Fruit fly (Drosophila melanogaster) whole organism, embryonic: ENCODE results near the gene CG10214.
A peak's percentile ranks its signal among the peaks of the same experiment; 100 is the strongest.

Experiments
- Bdp1 ChIP-seq: fragments of 200-800 bp; sonication (Bioruptor generic); optimal IDR thresholded peaks from 3 replicates; lab custom pipeline; 2016; ENCODE audit warnings: missing biosample characterization, missing genetic modification characterization
- CG11093 ChIP-seq: fragments of 200-800 bp; sonication (Bioruptor generic); IDR thresholded peaks from 3 replicates; pipeline ENCODE4 v1.3.6; 2022; ENCODE audit warnings: missing biosample characterization, missing genetic modification characterization
- CG11723 ChIP-seq: fragments of 200-800 bp; sonication (Bioruptor generic); optimal IDR thresholded peaks from 2 replicates; lab custom pipeline; 2017; ENCODE audit warnings: missing biosample characterization, mild to moderate bottlenecking, missing genetic modification characterization
- CG12155 ChIP-seq: fragments of 200-800 bp; sonication (Bioruptor generic); optimal IDR thresholded peaks from 3 replicates; lab custom pipeline; 2016; ENCODE audit warnings: missing biosample characterization, missing genetic modification characterization
- CG12299 ChIP-seq: fragments of 200-800 bp; sonication (Bioruptor generic); optimal IDR thresholded peaks from 2 replicates; lab custom pipeline; 2018; ENCODE audit warnings: missing biosample characterization, mild to moderate bottlenecking, missing genetic modification characterization
- CG14441 ChIP-seq: fragments of 200-800 bp; sonication (Bioruptor generic); IDR thresholded peaks from 2 replicates; pipeline ENCODE4 v1.3.6; 2022; ENCODE audit warnings: missing biosample characterization, missing genetic modification characterization
- CG14965 ChIP-seq: fragments of 200-800 bp; sonication (Bioruptor generic); optimal IDR thresholded peaks from 2 replicates; lab custom pipeline; 2016; ENCODE audit warnings: missing biosample characterization, missing genetic modification characterization, borderline replicate concordance
- CG16863 ChIP-seq: fragments of 200-800 bp; sonication (Bioruptor generic); optimal IDR thresholded peaks from 3 replicates; lab custom pipeline; 2016; ENCODE audit warnings: missing biosample characterization, missing genetic modification characterization
- CG17328 ChIP-seq: fragments of 200-800 bp; sonication (Bioruptor generic); IDR thresholded peaks from 2 replicates; pipeline ENCODE4 v1.3.6; 2022; ENCODE audit warnings: missing biosample characterization, missing genetic modification characterization
- CG17568 ChIP-seq: fragments of 200-800 bp; sonication (Bioruptor generic); optimal IDR thresholded peaks from 2 replicates; lab custom pipeline; 2018; ENCODE audit warnings: missing biosample characterization, mild to moderate bottlenecking, missing genetic modification characterization, moderate library complexity
- CG2889 ChIP-seq: fragments of 200-800 bp; sonication (Bioruptor generic); IDR thresholded peaks from 3 replicates; pipeline ENCODE4 v1.3.6; 2022; ENCODE audit warnings: missing biosample characterization, missing genetic modification characterization
- CG30020 ChIP-seq: fragments of 200-800 bp; optimal IDR thresholded peaks from 2 replicates; lab custom pipeline; 2019; ENCODE audit warnings: missing biosample characterization, mild to moderate bottlenecking, missing genetic modification characterization, moderate library complexity
- CG3407 ChIP-seq: fragments of 200-800 bp; sonication (Bioruptor generic); optimal IDR thresholded peaks from 2 replicates; lab custom pipeline; 2018; ENCODE audit warnings: missing biosample characterization, mild to moderate bottlenecking, missing genetic modification characterization
- CG43689 ChIP-seq: fragments of 200-800 bp; sonication (Bioruptor generic); IDR thresholded peaks from 2 replicates; pipeline ENCODE4 v1.3.6; 2022; ENCODE audit warnings: missing biosample characterization, missing genetic modification characterization
- CG4404 ChIP-seq: fragments of 200-800 bp; sonication (Bioruptor generic); IDR thresholded peaks from 2 replicates; pipeline ENCODE4 v1.3.6; 2022; ENCODE audit warnings: missing biosample characterization, missing genetic modification characterization
- CG4617 ChIP-seq: fragments of 200-800 bp; sonication (Bioruptor generic); optimal IDR thresholded peaks from 3 replicates; lab custom pipeline; 2016; ENCODE audit warnings: missing biosample characterization, missing genetic modification characterization, borderline replicate concordance
- CG4854 ChIP-seq: fragments of 200-800 bp; sonication (Bioruptor generic); optimal IDR thresholded peaks from 2 replicates; lab custom pipeline; 2016; ENCODE audit warnings: missing biosample characterization, missing genetic modification characterization, inconsistent platforms
- CG5245 ChIP-seq: fragments of 200-800 bp; sonication (Bioruptor generic); optimal IDR thresholded peaks from 3 replicates; lab custom pipeline; 2016; ENCODE audit warnings: missing biosample characterization, missing genetic modification characterization
- CG6791 ChIP-seq: fragments of 200-800 bp; sonication (Bioruptor generic); IDR thresholded peaks from 3 replicates; pipeline ENCODE4 v1.3.6; 2022; ENCODE audit warnings: missing biosample characterization, missing genetic modification characterization; ENCODE audit not compliant: partially characterized antibody
- CG7786 ChIP-seq: fragments of 200-800 bp; sonication (Bioruptor generic); optimal IDR thresholded peaks from 2 replicates; lab custom pipeline; 2016; ENCODE audit warnings: missing biosample characterization, missing genetic modification characterization
- D19B ChIP-seq: fragments of 200-800 bp; sonication (Bioruptor generic); optimal IDR thresholded peaks from 2 replicates; lab custom pipeline; 2017; ENCODE audit warnings: missing biosample characterization, mild to moderate bottlenecking, missing genetic modification characterization
- Dfd ChIP-seq, 2 experiments: fragments of >200 bp; optimal IDR thresholded peaks; 2 replicates each; lab custom pipeline; 2017; ENCODE audit warnings: missing biosample characterization in 2 of 2, missing genetic modification characterization in 2 of 2
- Dll ChIP-seq: fragments of 200-800 bp; sonication (Bioruptor generic); IDR thresholded peaks from 4 replicates; pipeline ENCODE4 v1.3.6; 2022; ENCODE audit warnings: missing biosample characterization, missing genetic modification characterization; ENCODE audit not compliant: partially characterized antibody
- Fer3 ChIP-seq: fragments of 200-800 bp; sonication (Bioruptor generic); optimal IDR thresholded peaks from 2 replicates; lab custom pipeline; 2018; ENCODE audit warnings: missing biosample characterization, mild to moderate bottlenecking, missing genetic modification characterization, moderate library complexity
- Hmx ChIP-seq: fragments of 200-800 bp; sonication (Bioruptor generic); optimal IDR thresholded peaks from 2 replicates; lab custom pipeline; 2016; ENCODE audit warnings: missing biosample characterization, missing genetic modification characterization
- Mrtf ChIP-seq: fragments of 200-800 bp; sonication (Bioruptor generic); IDR thresholded peaks from 3 replicates; pipeline ENCODE4 v1.3.6; 2022; ENCODE audit warnings: missing biosample characterization, missing genetic modification characterization
- NC2β ChIP-seq: fragments of 200-800 bp; sonication (Bioruptor generic); optimal IDR thresholded peaks from 2 replicates; lab custom pipeline; 2016; ENCODE audit warnings: missing biosample characterization, missing genetic modification characterization
- Oaz ChIP-seq: fragments of 200-800 bp; sonication (Bioruptor generic); IDR thresholded peaks from 2 replicates; pipeline ENCODE4 v1.3.6; 2022; ENCODE audit warnings: missing biosample characterization, missing genetic modification characterization
- Xrp1 ChIP-seq: fragments of 200-800 bp; sonication (Bioruptor generic); IDR thresholded peaks from 2 replicates; pipeline ENCODE4 v1.3.6; 2022; ENCODE audit warnings: missing biosample characterization, missing genetic modification characterization
- ac ChIP-seq: fragments of 200-800 bp; sonication (Bioruptor generic); optimal IDR thresholded peaks from 3 replicates; lab custom pipeline; 2017; ENCODE audit warnings: missing biosample characterization, mild to moderate bottlenecking, missing genetic modification characterization
- bowl ChIP-seq: fragments of 200-800 bp; sonication (Bioruptor generic); IDR thresholded peaks from 2 replicates; pipeline ENCODE4 v1.3.6; 2022; ENCODE audit warnings: missing biosample characterization, missing genetic modification characterization
- btn ChIP-seq: fragments of 200-800 bp; sonication (Bioruptor generic); optimal IDR thresholded peaks from 2 replicates; lab custom pipeline; 2016; ENCODE audit warnings: missing biosample characterization, missing genetic modification characterization
- ci ChIP-seq: fragments of 200-800 bp; sonication (Bioruptor generic); IDR thresholded peaks from 3 replicates; pipeline ENCODE4 v1.3.6; 2022; ENCODE audit warnings: missing biosample characterization, missing genetic modification characterization
- esg ChIP-seq: fragments of 200-800 bp; sonication (Bioruptor generic); conservative IDR thresholded peaks from 2 replicates; pipeline ENCODE4 v1.3.6; 2022; ENCODE audit warnings: missing biosample characterization, missing genetic modification characterization
- exex ChIP-seq: fragments of 200-800 bp; sonication (Bioruptor generic); optimal IDR thresholded peaks from 4 replicates; lab custom pipeline; 2018; ENCODE audit warnings: missing biosample characterization, mild to moderate bottlenecking, missing genetic modification characterization, moderate library complexity
- eyg ChIP-seq: fragments of 200-800 bp; sonication (Bioruptor generic); optimal IDR thresholded peaks from 3 replicates; lab custom pipeline; 2016; ENCODE audit warnings: missing biosample characterization, missing genetic modification characterization
- gt ChIP-seq: fragments of 200-800 bp; sonication (Bioruptor generic); IDR thresholded peaks from 2 replicates; pipeline ENCODE4 v1.3.6; 2022; ENCODE audit warnings: missing biosample characterization, missing genetic modification characterization
- kah ChIP-seq: fragments of 200-800 bp; sonication (Bioruptor generic); optimal IDR thresholded peaks from 2 replicates; lab custom pipeline; 2018; ENCODE audit warnings: missing biosample characterization, mild to moderate bottlenecking, missing genetic modification characterization
- lilli ChIP-seq: fragments of 200-800 bp; sonication (Bioruptor generic); optimal IDR thresholded peaks from 3 replicates; lab custom pipeline; 2016; ENCODE audit warnings: missing biosample characterization, missing genetic modification characterization
- maf-S ChIP-seq: fragments of 200-800 bp; sonication (Bioruptor generic); optimal IDR thresholded peaks from 2 replicates; lab custom pipeline; 2016; ENCODE audit warnings: missing biosample characterization, missing genetic modification characterization
- org-1 ChIP-seq: fragments of 200-800 bp; sonication (Bioruptor generic); optimal IDR thresholded peaks from 2 replicates; lab custom pipeline; 2017; ENCODE audit warnings: missing biosample characterization, missing genetic modification characterization
- peb ChIP-seq: fragments of 200-800 bp; sonication (Bioruptor generic); IDR thresholded peaks from 2 replicates; pipeline ENCODE4 v1.3.6; 2022; ENCODE audit warnings: missing biosample characterization, missing genetic modification characterization
- pita ChIP-seq: fragments of 200-800 bp; sonication (Bioruptor generic); optimal IDR thresholded peaks from 2 replicates; lab custom pipeline; 2017; ENCODE audit warnings: missing biosample characterization, mild to moderate bottlenecking, missing genetic modification characterization
- rib ChIP-seq: fragments of 200-800 bp; sonication (Bioruptor generic); IDR thresholded peaks from 2 replicates; pipeline ENCODE4 v1.3.6; 2022; ENCODE audit warnings: missing biosample characterization, missing genetic modification characterization
- ro ChIP-seq: fragments of 200-800 bp; sonication (Bioruptor generic); IDR thresholded peaks from 2 replicates; pipeline ENCODE4 v1.3.6; 2022; ENCODE audit warnings: missing biosample characterization, missing genetic modification characterization
- shn ChIP-seq: fragments of 200-800 bp; sonication (Bioruptor generic); optimal IDR thresholded peaks from 3 replicates; lab custom pipeline; 2016; ENCODE audit warnings: missing biosample characterization, missing genetic modification characterization
- slp2 ChIP-seq: fragments of 200-800 bp; sonication (Bioruptor generic); optimal IDR thresholded peaks from 2 replicates; lab custom pipeline; 2016; ENCODE audit warnings: missing biosample characterization, missing genetic modification characterization
- tna ChIP-seq: fragments of 200-800 bp; sonication (Bioruptor generic); IDR thresholded peaks from 2 replicates; pipeline ENCODE4 v1.3.6; 2022; ENCODE audit warnings: missing biosample characterization, missing genetic modification characterization; ENCODE audit not compliant: partially characterized antibody
- vnd ChIP-seq: fragments of 200-800 bp; sonication (Bioruptor generic); IDR thresholded peaks from 3 replicates; pipeline ENCODE4 v1.3.6; 2022; ENCODE audit warnings: missing biosample characterization, missing genetic modification characterization; ENCODE audit not compliant: partially characterized antibody
- zfh1 ChIP-seq: fragments of 200-800 bp; sonication (Bioruptor generic); IDR thresholded peaks from 3 replicates; pipeline ENCODE4 v1.3.6; 2022; ENCODE audit warnings: missing biosample characterization, missing genetic modification characterization

Gene CG10214

DNA sequence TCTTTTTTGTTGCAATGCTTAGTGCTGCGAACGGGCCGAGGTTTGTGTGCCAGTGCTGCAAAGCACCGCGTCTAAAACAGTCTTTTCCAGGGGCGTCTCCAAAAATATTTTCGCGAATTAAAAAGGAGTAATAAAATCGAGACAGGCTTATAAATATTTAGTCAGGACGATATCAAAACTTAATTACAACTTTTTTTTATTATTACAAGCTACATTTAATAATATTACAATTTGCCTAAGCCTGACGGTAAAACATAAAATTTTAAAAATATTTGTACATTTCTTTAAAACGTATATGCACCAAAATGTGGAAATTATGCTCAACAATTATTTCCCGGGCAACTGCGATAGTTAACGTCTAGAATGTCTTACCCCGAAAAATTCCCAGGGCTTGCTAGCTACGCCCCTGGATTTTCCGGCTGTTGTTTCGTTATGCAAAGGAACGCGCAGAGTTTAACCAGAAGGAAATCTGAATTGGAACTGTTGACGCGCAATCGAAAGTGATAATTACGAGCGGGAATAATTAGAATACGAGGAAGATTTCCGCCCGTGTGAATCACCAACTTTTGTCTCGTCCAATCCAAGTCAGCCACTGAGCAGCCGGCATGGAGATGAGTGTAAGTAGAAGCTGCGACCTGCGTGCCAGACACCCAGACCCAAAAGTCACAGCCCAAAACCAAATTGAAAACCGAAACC is 9.2 kb downstream of the CG10214 start, which contains the start of the genes PTPMT1 and Hrd3 (continued):
- TF ChIP-seq peb (GFP tag; lab: Robert Waterston, UW) (peak; percentile 93), CG14441 (GFP tag; lab: Robert Waterston, UW) (peak; percentile 96), Dfd (GFP tag; optimal IDR thresholded peaks at IDR 0.05; lab: Kevin White, UChicago) (peak in 1 of 2 experiments; percentile 95), shn (GFP tag; lab: Kevin White, UChicago) (peak; percentile 97), CG6791 (GFP tag; lab: Robert Waterston, UW) (no peak), Hmx (GFP tag; lab: Kevin White, UChicago) (peak; percentile 97), CG14965 (GFP tag; lab: Kevin White, UChicago) (peak; percentile 70), eyg (GFP tag; lab: Kevin White, UChicago) (peak; percentile 94), pita (no peak), CG3407 (GFP tag; lab: Kevin White, UChicago) (peak; percentile 97), Bdp1 (peak; percentile 93), CG4854 (peak; percentile 97), CG12155 (GFP tag; lab: Kevin White, UChicago) (peak; percentile 97), esg (GFP tag; lab: Robert Waterston, UW) (peak; percentile 96), D19B (peak; percentile 96), ro (GFP tag; lab: Robert Waterston, UW) (peak; percentile 88), ac (GFP tag; lab: Kevin White, UChicago) (peak; percentile 95), vnd (GFP tag; lab: Robert Waterston, UW) (no peak), kah (GFP tag; lab: Kevin White, UChicago) (peak; percentile 93), CG43689 (GFP tag; lab: Robert Waterston, UW) (peak; percentile 82), rib (GFP tag; lab: Robert Waterston, UW) (peak; percentile 91; the same call in 1 of the 2 replicates), CG5245 (GFP tag; lab: Kevin White, UChicago) (peak; percentile 97), Mrtf (peak; percentile 95), CG7786 (GFP tag; lab: Kevin White, UChicago) (peak; percentile 97), bowl (GFP tag; lab: Robert Waterston, UW) (peak; percentile 75; the same call in 1 of the 2 replicates), exex (peak; percentile 90), ci (peak; percentile 94), zfh1 (GFP tag; lab: Robert Waterston, UW) (peak; percentile 96), slp2 (GFP tag; lab: Kevin White, UChicago) (peak; percentile 97), tna (GFP tag; lab: Robert Waterston, UW) (no peak), Fer3 (tag; lab: Kevin White, UChicago) (peak; percentile 97), CG2889 (peak; percentile 91), Dll (GFP tag; lab: Robert Waterston, UW) (0 out of 4 replicates have a peak, but pooled peaks have one; percentile 32), CG4404 (GFP tag; lab: Robert Waterston, UW) (peak; percentile 97), CG11093 (peak; percentile 97), lilli (peak; percentile 99), org-1 (GFP tag; lab: Kevin White, UChicago) (peak; percentile 98), CG16863 (GFP tag; lab: Kevin White, UChicago) (peak; percentile 97), btn (GFP tag; lab: Kevin White, UChicago) (peak; percentile 91), CG11723 (peak; percentile 98), Xrp1 (GFP tag; lab: Robert Waterston, UW) (peak; percentile 97), Oaz (GFP tag; lab: Robert Waterston, UW) (peak; percentile 92), NC2β (GFP tag; lab: Kevin White, UChicago) (peak; percentile 95), CG17568 (GFP tag; lab: Kevin White, UChicago) (no peak), CG30020 (tag; lab: Kevin White, UChicago) (peak; percentile 92), CG17328 (peak; percentile 94), CG4617 (GFP tag; lab: Kevin White, UChicago) (peak; percentile 98), maf-S (peak; percentile 97), CG12299 (tag; lab: Kevin White, UChicago) (peak; percentile 96), gt (GFP tag; lab: Robert Waterston, UW) (peak; percentile 92)
